Fruit fly (Drosophila melanogaster): ENCODE results near the gene Atg18a.

The Atg18a gene

dm6 chr3L:8153206-8153996 lies 33.3 kb upstream of the Atg18a start (continued):
- TF ChIP-seq slou (GFP tag; optimal IDR thresholded peaks at IDR 0.05) (no peak), ro (GFP tag; IDR thresholded peaks at IDR 0.05) (no peak), Kr (GFP tag; optimal IDR thresholded peaks at IDR 0.05) (no peak), repo (GFP tag; optimal IDR thresholded peaks at IDR 0.05) (no peak), lilli (GFP tag; optimal IDR thresholded peaks at IDR 0.05) (peak; percentile 8), pita (GFP tag; optimal IDR thresholded peaks at IDR 0.05) (no peak), CG17802 (tag; optimal IDR thresholded peaks at IDR 0.05) (no peak), row (GFP tag; IDR thresholded peaks at IDR 0.05) (peak; percentile 63), CG14667 (GFP tag; IDR thresholded peaks at IDR 0.05) (no peak), Camta (GFP tag; optimal IDR thresholded peaks at IDR 0.05) (peak; percentile 26), CG4854 (GFP tag; optimal IDR thresholded peaks at IDR 0.05) (peak; percentile 3), pum (GFP tag; optimal IDR thresholded peaks at IDR 0.05) (peak; percentile 54), Sry-β (GFP tag; optimal IDR thresholded peaks at IDR 0.05) (no peak), CG11456 (GFP tag; IDR thresholded peaks at IDR 0.05) (no peak), HmgZ (tag; optimal IDR thresholded peaks at IDR 0.05) (no peak), unpg (GFP tag; optimal IDR thresholded peaks at IDR 0.05) (peak; percentile 40), NfI (GFP tag; optimal IDR thresholded peaks at IDR 0.05) (peak; percentile 57), CG34376 (GFP tag; optimal IDR thresholded peaks at IDR 0.05) (no peak), wdn (GFP tag; IDR thresholded peaks at IDR 0.05) (no peak), CG10431 (GFP tag; optimal IDR thresholded peaks at IDR 0.05) (no peak), CG11504 (tag; optimal IDR thresholded peaks at IDR 0.05) (peak; percentile 80), Elba2 (GFP tag; optimal IDR thresholded peaks at IDR 0.05) (no peak), CG10979 (tag; optimal IDR thresholded peaks at IDR 0.05) (peak; percentile 61), Fer1 (GFP tag; optimal IDR thresholded peaks at IDR 0.05) (peak; percentile 48), CG6175 (GFP tag; IDR thresholded peaks at IDR 0.05) (peak; percentile 53; the same call in 1 of the 3 replicates), crc (GFP tag; optimal IDR thresholded peaks at IDR 0.05) (no peak), CG16813 (GFP tag; IDR thresholded peaks at IDR 0.05; ENCODE audit: partially characterized antibody) (no peak), gsb (GFP tag; IDR thresholded peaks at IDR 0.05) (no peak), luna (GFP tag; optimal IDR thresholded peaks at IDR 0.05) (no peak), HLH54F (GFP tag; optimal IDR thresholded peaks at IDR 0.05) (no peak), CG9817 (tag; optimal IDR thresholded peaks at IDR 0.05) (peak; percentile 20), CG16815 (GFP tag; optimal IDR thresholded peaks at IDR 0.05) (no peak), Vsx1 (GFP tag; optimal IDR thresholded peaks at IDR 0.05) (no peak), dpn (GFP tag; optimal IDR thresholded peaks at IDR 0.05) (peak; percentile 36 to 51), grn (GFP tag; optimal IDR thresholded peaks at IDR 0.05) (peak; percentile 34), Nf-YC (tag; optimal IDR thresholded peaks at IDR 0.05) (no peak), maf-S (GFP tag; optimal IDR thresholded peaks at IDR 0.05) (no peak), MESR4 (GFP tag; optimal IDR thresholded peaks at IDR 0.05) (no peak), hbn (GFP tag; IDR thresholded peaks at IDR 0.05; ENCODE audit: partially characterized antibody) (no peak), rib (GFP tag; IDR thresholded peaks at IDR 0.05) (no peak), Max (GFP tag; optimal IDR thresholded peaks at IDR 0.05) (peak; percentile 29), CG33557 (GFP tag; optimal IDR thresholded peaks at IDR 0.05) (no peak), CG30403 (GFP tag; optimal IDR thresholded peaks at IDR 0.05) (peak; percentile 46)

Data from whole organism, embryonic.